Worm (Caenorhabditis elegans) whole organism, late embryonic: Measurements from ENCODE around the gene spe-6.

Experiments used
- C38D4.7 ChIP-seq: fragments of 200-800 bp; sonication (Bioruptor generic); optimal IDR thresholded peaks from 2 replicates; lab custom pipeline; 2018; ENCODE audit warnings: mild to moderate bottlenecking, missing genetic modification characterization, moderate library complexity, missing compliant biosample characterization
- K02D7.2 ChIP-seq: sonication (generic microtip); optimal IDR thresholded peaks from 2 replicates; lab custom pipeline; 2017; ENCODE audit warnings: mild to moderate bottlenecking, missing genetic modification characterization, missing compliant biosample characterization
- K09A11.1 ChIP-seq: sonication (generic microtip); optimal IDR thresholded peaks from 2 replicates; lab custom pipeline; 2017; ENCODE audit warnings: antibody characterized with exemption, mild to moderate bottlenecking, missing genetic modification characterization, missing compliant biosample characterization; ENCODE audit not compliant: insufficient read depth
- ahr-1 ChIP-seq: sonication (generic microtip); optimal IDR thresholded peaks from 2 replicates; lab custom pipeline; 2016; ENCODE audit warnings: missing genetic modification characterization, missing compliant biosample characterization
- ama-1 ChIP-seq: fragments of 150-350 bp; optimal IDR thresholded peaks from 2 replicates; lab custom pipeline; 2014
- ceh-14 ChIP-seq: sonication (generic microtip); optimal IDR thresholded peaks from 2 replicates; lab custom pipeline; 2016; ENCODE audit warnings: missing genotype, missing genetic modification characterization, missing compliant biosample characterization
- ceh-31 ChIP-seq: sonication (generic microtip); optimal IDR thresholded peaks from 2 replicates; lab custom pipeline; 2016; ENCODE audit warnings: missing genetic modification characterization, missing compliant biosample characterization
- ceh-6 ChIP-seq: fragments of 200-800 bp; sonication (Bioruptor generic); optimal IDR thresholded peaks from 2 replicates; lab custom pipeline; 2018; ENCODE audit warnings: mild to moderate bottlenecking, missing genetic modification characterization, missing compliant biosample characterization
- dmd-4 ChIP-seq: sonication (generic microtip); optimal IDR thresholded peaks from 2 replicates; lab custom pipeline; 2016; ENCODE audit warnings: borderline replicate concordance, missing genetic modification characterization, missing compliant biosample characterization
- dve-1 ChIP-seq: sonication (generic microtip); optimal IDR thresholded peaks from 2 replicates; lab custom pipeline; 2017; ENCODE audit warnings: antibody characterized with exemption, mild to moderate bottlenecking, missing genetic modification characterization, missing compliant biosample characterization
- elt-2 ChIP-seq: sonication (generic microtip); optimal IDR thresholded peaks from 2 replicates; lab custom pipeline; 2016; ENCODE audit warnings: missing genetic modification reagents, missing genetic modification characterization, missing compliant biosample characterization
- ets-4 ChIP-seq: sonication (generic microtip); optimal IDR thresholded peaks from 2 replicates; lab custom pipeline; 2016; ENCODE audit warnings: missing genetic modification characterization, missing compliant biosample characterization
- fax-1 ChIP-seq: sonication (generic microtip); optimal IDR thresholded peaks from 2 replicates; lab custom pipeline; 2016; ENCODE audit warnings: missing genotype, missing genetic modification characterization, missing compliant biosample characterization
- hlh-13 ChIP-seq: fragments of 200-800 bp; sonication (Bioruptor generic); optimal IDR thresholded peaks from 2 replicates; lab custom pipeline; 2018; ENCODE audit warnings: mild to moderate bottlenecking, missing genetic modification characterization, missing compliant biosample characterization
- hlh-15 ChIP-seq: sonication (generic microtip); optimal IDR thresholded peaks from 2 replicates; lab custom pipeline; 2016; ENCODE audit warnings: missing genetic modification characterization, missing compliant biosample characterization
- hlh-30 ChIP-seq: sonication (generic microtip); optimal IDR thresholded peaks from 2 replicates; lab custom pipeline; 2017; ENCODE audit warnings: antibody characterized with exemption, missing genetic modification characterization, missing compliant biosample characterization; ENCODE audit not compliant: insufficient read depth
- hlh-6 ChIP-seq: sonication (generic microtip); optimal IDR thresholded peaks from 2 replicates; lab custom pipeline; 2016; ENCODE audit warnings: missing genotype, missing genetic modification characterization, missing compliant biosample characterization
- lin-11 ChIP-seq: fragments of 200-800 bp; sonication (Bioruptor generic); optimal IDR thresholded peaks from 2 replicates; lab custom pipeline; 2018; ENCODE audit warnings: mild to moderate bottlenecking, missing genetic modification characterization, missing compliant biosample characterization
- mec-3 ChIP-seq: sonication (generic microtip); optimal IDR thresholded peaks from 2 replicates; lab custom pipeline; 2016; ENCODE audit warnings: borderline replicate concordance, missing genetic modification characterization, missing compliant biosample characterization
- nfya-1 ChIP-seq: sonication (generic microtip); optimal IDR thresholded peaks from 2 replicates; lab custom pipeline; 2017; ENCODE audit warnings: missing genetic modification characterization, mild to moderate bottlenecking, missing compliant biosample characterization, antibody characterized with exemption, moderate library complexity
- odd-2 ChIP-seq: sonication (generic microtip); optimal IDR thresholded peaks from 2 replicates; lab custom pipeline; 2017; ENCODE audit warnings: antibody characterized with exemption, mild to moderate bottlenecking, missing genetic modification characterization, missing compliant biosample characterization
- pat-9 ChIP-seq: fragments of 200-800 bp; sonication (Bioruptor generic); optimal IDR thresholded peaks from 2 replicates; lab custom pipeline; 2018; ENCODE audit warnings: mild to moderate bottlenecking, missing genetic modification characterization, moderate library complexity, missing compliant biosample characterization
- pha-2 ChIP-seq: sonication (generic microtip); optimal IDR thresholded peaks from 2 replicates; lab custom pipeline; 2017; ENCODE audit warnings: mild to moderate bottlenecking, missing genetic modification characterization, missing compliant biosample characterization
- pha-4 ChIP-seq: fragments of 150-350 bp; optimal IDR thresholded peaks from 2 replicates; lab custom pipeline; 2018; ENCODE audit warnings: missing biosample characterization, missing genetic modification reagents, missing genetic modification characterization
- ref-2 ChIP-seq: sonication (generic microtip); optimal IDR thresholded peaks from 2 replicates; lab custom pipeline; 2016; ENCODE audit warnings: missing genetic modification characterization, missing compliant biosample characterization
- rnt-1 ChIP-seq: sonication (generic microtip); optimal IDR thresholded peaks from 2 replicates; lab custom pipeline; 2016; ENCODE audit warnings: missing genetic modification characterization, missing compliant biosample characterization
- sdc-2 ChIP-seq: sonication (generic microtip); optimal IDR thresholded peaks from 2 replicates; lab custom pipeline; 2016; ENCODE audit warnings: missing genotype, missing genetic modification characterization, missing compliant biosample characterization
- syd-9 ChIP-seq: sonication (generic microtip); optimal IDR thresholded peaks from 2 replicates; lab custom pipeline; 2016; ENCODE audit warnings: mild to moderate bottlenecking, missing genetic modification characterization, moderate library complexity, missing compliant biosample characterization
- ttx-3 ChIP-seq: sonication (generic microtip); optimal IDR thresholded peaks from 2 replicates; lab custom pipeline; 2016; ENCODE audit warnings: missing genetic modification reagents, missing genetic modification characterization, missing compliant biosample characterization
- unc-3 ChIP-seq, 2 experiments: fragments of 200-800 bp in 1 of 2; sonication (Bioruptor generic) in 1 of 2; sonication (generic microtip) in 1 of 2; conservative IDR thresholded peaks in 1 of 2; optimal IDR thresholded peaks in 1 of 2; 2 replicates each; pipeline versions ENCODE4 v1.3.6 to Lab custom; 2016 to 2022; ENCODE audit warnings: missing compliant biosample characterization in 2 of 2, missing genetic modification characterization in 2 of 2, missing genetic modification reagents in 1 of 2
- unc-42 ChIP-seq: sonication (generic microtip); optimal IDR thresholded peaks from 2 replicates; lab custom pipeline; 2016; ENCODE audit warnings: missing genotype, missing genetic modification characterization, missing compliant biosample characterization
- unc-55 ChIP-seq: sonication (generic microtip); optimal IDR thresholded peaks from 2 replicates; lab custom pipeline; 2017; ENCODE audit warnings: missing biosample characterization, missing genetic modification reagents, missing genetic modification characterization
- unc-86 ChIP-seq: sonication (generic microtip); optimal IDR thresholded peaks from 2 replicates; lab custom pipeline; 2016; ENCODE audit warnings: missing genetic modification characterization, missing compliant biosample characterization
- zip-5 ChIP-seq: sonication (generic microtip); optimal IDR thresholded peaks from 2 replicates; lab custom pipeline; 2016; ENCODE audit warnings: missing genetic modification characterization, missing compliant biosample characterization

spe-6 gene

ce11 chrIII:11505213-11505612, at the start of gene spe-6, which contains the start of gene Y66D12A.21:
Gene spe-6, plus strand, starts transcription at chrIII:11505488.
Gene Y66D12A.21, minus strand, starts transcription at chrIII:11505302.
- TF ChIP-seq nfya-1 (peak; percentile 33), rnt-1 (tag; lab: Kevin White, UChicago) (no peak)

ce11 chrIII:11456577-11456976, 48.7 kb upstream of the spe-6 start, which contains the start of gene plr-1:
Gene plr-1, plus strand, starts transcription at chrIII:11456877.
- TF ChIP-seq dmd-4 (no peak), unc-86 (no peak), ama-1 (lab: Kevin White, UChicago) (no peak), ets-4 (no peak), fax-1 (tag; lab: Kevin White, UChicago) (no peak), pha-4 (tag; lab: Kevin White, UChicago) (no peak), lin-11 (tag; lab: Kevin White, UChicago) (no peak), syd-9 (no peak), ttx-3 (no peak), hlh-15 (no peak), dve-1 (tag; lab: Kevin White, UChicago) (no peak), mec-3 (no peak), ahr-1 (tag; lab: Kevin White, UChicago) (no peak), hlh-13 (no peak)

- TF ChIP-seq unc-42 (tag; lab: Kevin White, UChicago) (peak; percentile 92), pat-9 (tag; lab: Kevin White, UChicago) (no peak)
Observed at ce11 chrIII:11457911-11458310, 47.4 kb upstream of the spe-6 start.

- TF ChIP-seq C38D4.7 (GFP tag; lab: Kevin White, UChicago): no peak
- peak; percentile 18 for TF ChIP-seq ceh-31 (tag; lab: Kevin White, UChicago)
- peak; percentile 9 for TF ChIP-seq ceh-14 (tag; lab: Kevin White, UChicago)
- TF ChIP-seq unc-3 (GFP tag; conservative IDR thresholded peaks at IDR 0.05; lab: Robert Waterston, UW): peak; percentile 35
- TF ChIP-seq unc-3 (tag; optimal IDR thresholded peaks at IDR 0.05; lab: Kevin White, UChicago): peak; percentile 35
- TF ChIP-seq pha-2 (tag; lab: Kevin White, UChicago): no peak
- no peak for TF ChIP-seq nfya-1
- no peak for TF ChIP-seq ceh-6
- peak; percentile 49 for TF ChIP-seq unc-42 (tag; lab: Kevin White, UChicago)
- TF ChIP-seq hlh-6 (tag; lab: Kevin White, UChicago): no peak
- no peak for TF ChIP-seq odd-2 (tag; lab: Kevin White, UChicago)
- TF ChIP-seq zip-5 (tag; lab: Kevin White, UChicago): no peak
- no peak for TF ChIP-seq lin-11 (tag; lab: Kevin White, UChicago)
Observed at ce11 chrIII:11459041-11459440, 46.2 kb upstream of the spe-6 start.

ce11 chrIII:11459802-11460201, 45.5 kb upstream of the spe-6 start:
- TF ChIP-seq hlh-30 (tag; lab: Kevin White, UChicago): peak; percentile 58
- no peak for TF ChIP-seq unc-55 (GFP tag; lab: Kevin White, UChicago)
- TF ChIP-seq, all 69 proteins: peak for 1

ce11 chrIII:11462332-11462731, 43.0 kb upstream of the spe-6 start:
- TF ChIP-seq elt-2 (no peak), nfya-1 (no peak)

- TF ChIP-seq elt-2: peak; percentile 6
- TF ChIP-seq K09A11.1: no peak
- TF ChIP-seq ref-2: peak; percentile 52
- TF ChIP-seq K02D7.2 (tag; lab: Kevin White, UChicago): no peak
- TF ChIP-seq ahr-1 (tag; lab: Kevin White, UChicago): no peak
- no peak for TF ChIP-seq sdc-2 (tag; lab: Kevin White, UChicago)
Observed at ce11 chrIII:11463726-11464125, 41.6 kb upstream of the spe-6 start.
